Fruit fly (Drosophila melanogaster) whole organism, embryonic: ENCODE measurements around the gene CG15373.

Experiments
- Blimp-1 ChIP-seq: fragments of 200-800 bp; sonication (Bioruptor generic); optimal IDR thresholded peaks from 3 replicates; lab custom pipeline; 2018; ENCODE audit warnings: missing biosample characterization, missing genetic modification characterization, mild to moderate bottlenecking, moderate library complexity, missing genetic modification reagents
- CG10147 ChIP-seq: fragments of 200-800 bp; sonication (Bioruptor generic); optimal IDR thresholded peaks from 2 replicates; lab custom pipeline; 2019; ENCODE audit warnings: missing biosample characterization, mild to moderate bottlenecking, missing genetic modification characterization, moderate library complexity
- CG10209 ChIP-seq: fragments of 200-800 bp; sonication (Bioruptor generic); optimal IDR thresholded peaks from 3 replicates; lab custom pipeline; 2017; ENCODE audit warnings: missing biosample characterization, mild to moderate bottlenecking, missing genetic modification characterization, missing genetic modification reagents
- CG1024 ChIP-seq: fragments of 200-800 bp; sonication (Bioruptor generic); IDR thresholded peaks from 2 replicates; pipeline ENCODE4 v1.3.6; 2022; ENCODE audit warnings: missing biosample characterization, missing genetic modification characterization
- CG10543 ChIP-seq: fragments of 200-800 bp; sonication (Bioruptor generic); optimal IDR thresholded peaks from 3 replicates; lab custom pipeline; 2017; ENCODE audit warnings: missing biosample characterization, mild to moderate bottlenecking, missing genetic modification characterization, moderate library complexity
- CG11093 ChIP-seq: fragments of 200-800 bp; sonication (Bioruptor generic); IDR thresholded peaks from 3 replicates; pipeline ENCODE4 v1.3.6; 2022; ENCODE audit warnings: missing biosample characterization, missing genetic modification characterization
- CG12942 ChIP-seq: fragments of 200-800 bp; sonication (Bioruptor generic); optimal IDR thresholded peaks from 3 replicates; lab custom pipeline; 2016; ENCODE audit warnings: missing biosample characterization, missing genetic modification characterization
- CG14710 ChIP-seq: fragments of 200-800 bp; sonication (Bioruptor generic); optimal IDR thresholded peaks from 3 replicates; lab custom pipeline; 2019; ENCODE audit warnings: missing biosample characterization, mild to moderate bottlenecking, missing genetic modification characterization, moderate library complexity
- CG15479 ChIP-seq: fragments of 200-800 bp; sonication (Bioruptor generic); optimal IDR thresholded peaks from 3 replicates; lab custom pipeline; 2019; ENCODE audit warnings: missing biosample characterization, mild to moderate bottlenecking, missing genetic modification characterization, moderate library complexity
- CG15514 ChIP-seq: fragments of 200-800 bp; sonication (Bioruptor generic); optimal IDR thresholded peaks from 3 replicates; lab custom pipeline; 2017; ENCODE audit warnings: missing biosample characterization, missing genetic modification characterization, mild to moderate bottlenecking, moderate library complexity, missing genetic modification reagents
- CG17328 ChIP-seq: fragments of 200-800 bp; sonication (Bioruptor generic); IDR thresholded peaks from 2 replicates; pipeline ENCODE4 v1.3.6; 2022; ENCODE audit warnings: missing biosample characterization, missing genetic modification characterization
- CG17359 ChIP-seq: fragments of 200-800 bp; sonication (Bioruptor generic); optimal IDR thresholded peaks from 3 replicates; lab custom pipeline; 2018; ENCODE audit warnings: missing biosample characterization, mild to moderate bottlenecking, missing genetic modification characterization, moderate library complexity
- CG17568 ChIP-seq: fragments of 200-800 bp; sonication (Bioruptor generic); optimal IDR thresholded peaks from 2 replicates; lab custom pipeline; 2018; ENCODE audit warnings: missing biosample characterization, mild to moderate bottlenecking, missing genetic modification characterization, moderate library complexity
- CG17912 ChIP-seq: fragments of 200-800 bp; sonication (Bioruptor generic); optimal IDR thresholded peaks from 2 replicates; lab custom pipeline; 2018; ENCODE audit warnings: missing biosample characterization, mild to moderate bottlenecking, missing genetic modification characterization
- CG1792 ChIP-seq: fragments of 200-800 bp; sonication (Bioruptor generic); optimal IDR thresholded peaks from 2 replicates; lab custom pipeline; 2016; ENCODE audit warnings: missing biosample characterization, missing genetic modification characterization
- CG18262 ChIP-seq: fragments of 200-800 bp; optimal IDR thresholded peaks from 3 replicates; lab custom pipeline; 2019; ENCODE audit warnings: missing biosample characterization, mild to moderate bottlenecking, missing genetic modification characterization, moderate library complexity
- CG31365 ChIP-seq: fragments of 200-800 bp; sonication (Bioruptor generic); optimal IDR thresholded peaks from 2 replicates; lab custom pipeline; 2018; ENCODE audit warnings: missing biosample characterization, mild to moderate bottlenecking, missing genetic modification characterization
- CG3163 ChIP-seq: fragments of 200-800 bp; sonication (Bioruptor generic); optimal IDR thresholded peaks from 3 replicates; lab custom pipeline; 2016; ENCODE audit warnings: missing biosample characterization, missing genetic modification characterization
- CG32532 ChIP-seq: fragments of 200-800 bp; sonication (Bioruptor generic); IDR thresholded peaks from 2 replicates; pipeline ENCODE4 v1.3.6; 2022; ENCODE audit warnings: missing biosample characterization, missing genetic modification characterization
- CG3847 ChIP-seq: fragments of 200-800 bp; sonication (Bioruptor generic); IDR thresholded peaks from 2 replicates; pipeline ENCODE4 v1.3.6; 2022; ENCODE audit warnings: missing biosample characterization, missing genetic modification characterization
- CG4854 ChIP-seq: fragments of 200-800 bp; sonication (Bioruptor generic); optimal IDR thresholded peaks from 2 replicates; lab custom pipeline; 2016; ENCODE audit warnings: missing biosample characterization, missing genetic modification characterization, inconsistent platforms
- CG5180 ChIP-seq: fragments of 200-800 bp; sonication (Bioruptor generic); optimal IDR thresholded peaks from 3 replicates; lab custom pipeline; 2017; ENCODE audit warnings: missing biosample characterization, missing genetic modification characterization, mild to moderate bottlenecking, moderate library complexity, missing genetic modification reagents
- CG6272 ChIP-seq: fragments of 200-800 bp; sonication (Bioruptor generic); IDR thresholded peaks from 2 replicates; pipeline ENCODE4 v1.3.6; 2022; ENCODE audit warnings: missing biosample characterization, missing genetic modification characterization
- CG7745 ChIP-seq: fragments of 200-800 bp; sonication (Bioruptor generic); optimal IDR thresholded peaks from 2 replicates; lab custom pipeline; 2018; ENCODE audit warnings: missing biosample characterization, mild to moderate bottlenecking, missing genetic modification characterization, moderate library complexity
- CG7928 ChIP-seq: fragments of 200-800 bp; sonication (Bioruptor generic); optimal IDR thresholded peaks from 2 replicates; lab custom pipeline; 2017; ENCODE audit warnings: missing biosample characterization, mild to moderate bottlenecking, missing genetic modification characterization
- Dip3 ChIP-seq: fragments of 200-800 bp; sonication (Bioruptor generic); optimal IDR thresholded peaks from 3 replicates; lab custom pipeline; 2016; ENCODE audit warnings: missing biosample characterization, missing genetic modification characterization
- H2.0 ChIP-seq: fragments of 200-800 bp; sonication (Bioruptor generic); IDR thresholded peaks from 2 replicates; pipeline ENCODE4 v1.3.6; 2022; ENCODE audit warnings: missing biosample characterization, missing genetic modification characterization
- Hand ChIP-seq: fragments of 200-800 bp; sonication (Bioruptor generic); optimal IDR thresholded peaks from 2 replicates; lab custom pipeline; 2017; ENCODE audit warnings: mild to moderate bottlenecking, missing biosample characterization, missing genetic modification reagents, missing genetic modification characterization
- Hmr ChIP-seq: fragments of 200-800 bp; sonication (Bioruptor generic); optimal IDR thresholded peaks from 3 replicates; lab custom pipeline; 2017; ENCODE audit warnings: mild to moderate bottlenecking, missing biosample characterization, missing genetic modification reagents, missing genetic modification characterization
- Hr39 ChIP-seq: fragments of >200 bp; optimal IDR thresholded peaks from 2 replicates; lab custom pipeline; 2017
- MESR4 ChIP-seq: fragments of 200-800 bp; sonication (Bioruptor generic); optimal IDR thresholded peaks from 2 replicates; lab custom pipeline; 2018; ENCODE audit warnings: missing biosample characterization, mild to moderate bottlenecking, missing genetic modification characterization, moderate library complexity
- Ptx1 ChIP-seq: fragments of 200-800 bp; sonication (Bioruptor generic); IDR thresholded peaks from 2 replicates; pipeline ENCODE4 v1.3.6; 2022; ENCODE audit warnings: missing biosample characterization, missing genetic modification characterization
- Sin3A ChIP-seq: fragments of >200 bp; optimal IDR thresholded peaks from 2 replicates; lab custom pipeline; 2018
- amos ChIP-seq: fragments of 200-800 bp; sonication (Bioruptor generic); IDR thresholded peaks from 2 replicates; pipeline ENCODE4 v1.3.6; 2022; ENCODE audit warnings: missing biosample characterization, missing genetic modification characterization; ENCODE audit not compliant: partially characterized antibody
- chif ChIP-seq, 2 experiments: fragments of 200-800 bp; sonication (Bioruptor generic); optimal IDR thresholded peaks; 3 replicates each; lab custom pipeline; 2016; ENCODE audit warnings: missing biosample characterization in 2 of 2, missing genetic modification characterization in 2 of 2
- dpn ChIP-seq, 2 experiments: fragments of 200-800 bp; sonication (Bioruptor generic); optimal IDR thresholded peaks; 3 replicates each; lab custom pipeline; 2016; ENCODE audit warnings: missing biosample characterization in 2 of 2, missing genetic modification characterization in 2 of 2
- esg ChIP-seq: fragments of 200-800 bp; sonication (Bioruptor generic); conservative IDR thresholded peaks from 2 replicates; pipeline ENCODE4 v1.3.6; 2022; ENCODE audit warnings: missing biosample characterization, missing genetic modification characterization
- exex ChIP-seq: fragments of 200-800 bp; sonication (Bioruptor generic); optimal IDR thresholded peaks from 4 replicates; lab custom pipeline; 2018; ENCODE audit warnings: missing biosample characterization, mild to moderate bottlenecking, missing genetic modification characterization, moderate library complexity
- gro ChIP-seq: fragments of 200-800 bp; sonication (Bioruptor generic); optimal IDR thresholded peaks from 2 replicates; lab custom pipeline; 2016; ENCODE audit warnings: missing biosample characterization, missing genetic modification characterization
- hb ChIP-seq: fragments of 200-800 bp; sonication (Bioruptor generic); IDR thresholded peaks from 3 replicates; pipeline ENCODE4 v1.3.6; 2022; ENCODE audit warnings: missing biosample characterization, missing genetic modification characterization; ENCODE audit not compliant: partially characterized antibody
- hbn ChIP-seq: fragments of 200-800 bp; sonication (Bioruptor generic); IDR thresholded peaks from 2 replicates; pipeline ENCODE4 v1.3.6; 2022; ENCODE audit warnings: missing biosample characterization, missing genetic modification characterization; ENCODE audit not compliant: partially characterized antibody
- insv ChIP-seq, 2 experiments: fragments of 200-800 bp; sonication (Bioruptor generic); optimal IDR thresholded peaks; 3 replicates each; lab custom pipeline; 2016 to 2018; ENCODE audit warnings: missing biosample characterization in 2 of 2, missing genetic modification characterization in 2 of 2
- repo ChIP-seq: fragments of 200-800 bp; sonication (Bioruptor generic); optimal IDR thresholded peaks from 2 replicates; lab custom pipeline; 2016; ENCODE audit warnings: missing biosample characterization, missing genetic modification characterization
- seq ChIP-seq: fragments of 200-800 bp; sonication (Bioruptor generic); IDR thresholded peaks from 2 replicates; pipeline ENCODE4 v1.3.6; 2022; ENCODE audit warnings: missing biosample characterization, missing genetic modification characterization
- sisA ChIP-seq: fragments of 200-800 bp; sonication (Bioruptor generic); IDR thresholded peaks from 2 replicates; pipeline ENCODE4 v1.3.6; 2022; ENCODE audit warnings: missing biosample characterization, missing genetic modification characterization
- slbo ChIP-seq: fragments of 200-800 bp; sonication (Bioruptor generic); IDR thresholded peaks from 2 replicates; pipeline ENCODE4 v1.3.6; 2022; ENCODE audit warnings: missing biosample characterization, missing genetic modification characterization
- sr ChIP-seq: fragments of 200-800 bp; sonication (Bioruptor generic); IDR thresholded peaks from 3 replicates; pipeline ENCODE4 v1.3.6; 2022; ENCODE audit warnings: missing biosample characterization, missing genetic modification characterization
- tio ChIP-seq: fragments of 200-800 bp; sonication (Bioruptor generic); optimal IDR thresholded peaks from 2 replicates; lab custom pipeline; 2017; ENCODE audit warnings: missing biosample characterization, missing genetic modification characterization, inconsistent platforms
- tll ChIP-seq, 2 experiments: fragments of 200-800 bp in 1 of 2; fragments of >200 bp in 1 of 2; sonication (Bioruptor generic) in 1 of 2; optimal IDR thresholded peaks; 2 replicates each; lab custom pipeline; 2017 to 2019; ENCODE audit warnings: missing biosample characterization in 2 of 2, missing genetic modification characterization in 2 of 2, mild to moderate bottlenecking in 1 of 2, moderate library complexity in 1 of 2
- trh ChIP-seq: fragments of 200-800 bp; sonication (Bioruptor generic); optimal IDR thresholded peaks from 2 replicates; lab custom pipeline; 2016; ENCODE audit warnings: missing biosample characterization, missing genetic modification characterization
- zfh2 ChIP-seq: fragments of 200-800 bp; sonication (Bioruptor generic); optimal IDR thresholded peaks from 2 replicates; lab custom pipeline; 2016; ENCODE audit warnings: missing biosample characterization, missing genetic modification characterization

CG15373 gene

dm6 chrX:18085470-18085797 lies 41.6 kb downstream of the CG15373 start, which contains the start of gene Ada3 (continued):
- no peak for TF ChIP-seq seq (GFP tag; lab: Robert Waterston, UW)
- peak; percentile 61 for TF ChIP-seq CG1792 (GFP tag; lab: Kevin White, UChicago)
- TF ChIP-seq Dip3 (GFP tag; lab: Kevin White, UChicago): peak; percentile 83
- peak; percentile 50; the same call in 1 of the 3 replicates for TF ChIP-seq CG11093 (GFP tag; lab: Robert Waterston, UW)
- peak; percentile 76 for TF ChIP-seq slbo
- peak; percentile 37; the same call in 1 of the 2 replicates for TF ChIP-seq H2.0 (GFP tag; lab: Robert Waterston, UW)
- peak; percentile 73 for TF ChIP-seq esg (GFP tag; lab: Robert Waterston, UW)
- TF ChIP-seq CG7745 (tag; lab: Kevin White, UChicago): no peak
- peak; percentile 59 for TF ChIP-seq CG15514 (GFP tag; lab: Kevin White, UChicago)
- peak; percentile 64 to 67 for TF ChIP-seq chif (GFP tag; optimal IDR thresholded peaks at IDR 0.05; lab: Kevin White, UChicago)
- TF ChIP-seq CG1024 (GFP tag; lab: Robert Waterston, UW): no peak
- peak; percentile 48 for TF ChIP-seq gro (GFP tag; lab: Kevin White, UChicago)
- TF ChIP-seq trh: peak; percentile 17
- TF ChIP-seq exex: peak; percentile 13
- peak; percentile 55 for TF ChIP-seq Blimp-1 (GFP tag; lab: Kevin White, UChicago)
- no peak for TF ChIP-seq CG17912
- no peak for TF ChIP-seq CG31365 (tag; lab: Kevin White, UChicago)
- TF ChIP-seq zfh2: peak; percentile 75
- peak; percentile 67 for TF ChIP-seq CG17328 (GFP tag; lab: Robert Waterston, UW)
- peak; percentile 36 for TF ChIP-seq Hand
- no peak for TF ChIP-seq MESR4 (GFP tag; lab: Kevin White, UChicago)
- TF ChIP-seq CG3847 (GFP tag; lab: Robert Waterston, UW): peak; percentile 55
- peak; percentile 81 for TF ChIP-seq CG10543 (GFP tag; lab: Kevin White, UChicago)
- peak; percentile 22; the same call in 1 of the 2 replicates for TF ChIP-seq amos (GFP tag; lab: Robert Waterston, UW)
- no peak for TF ChIP-seq Hr39 (lab: Kevin White, UChicago)
- peak; percentile 52 for TF ChIP-seq CG4854 (GFP tag; lab: Kevin White, UChicago)
- TF ChIP-seq hb: no peak
- peak; percentile 70 for TF ChIP-seq CG17359 (tag; lab: Kevin White, UChicago)
- TF ChIP-seq Ptx1 (GFP tag; lab: Robert Waterston, UW): peak; percentile 75
- no peak for TF ChIP-seq CG5180 (GFP tag; lab: Kevin White, UChicago)
- peak; percentile 80 for TF ChIP-seq CG32532 (GFP tag; lab: Robert Waterston, UW)
- TF ChIP-seq Sin3A (lab: Kevin White, UChicago): peak; percentile 84
- no peak for TF ChIP-seq CG17568 (GFP tag; lab: Kevin White, UChicago)
- peak; percentile 76 to 81 for TF ChIP-seq dpn (GFP tag; optimal IDR thresholded peaks at IDR 0.05; lab: Kevin White, UChicago)
- TF ChIP-seq CG18262 (tag; lab: Kevin White, UChicago): peak; percentile 66
- no peak for TF ChIP-seq tll (GFP tag; optimal IDR thresholded peaks at IDR 0.05; lab: Kevin White, UChicago)
- TF ChIP-seq Hmr (GFP tag; lab: Kevin White, UChicago): peak; percentile 83
- TF ChIP-seq CG12942 (GFP tag; lab: Kevin White, UChicago): peak; percentile 66
- peak; percentile 21 for TF ChIP-seq CG7928 (GFP tag; lab: Kevin White, UChicago)
- no peak for TF ChIP-seq tio (GFP tag; lab: Kevin White, UChicago)
- no peak for TF ChIP-seq hbn (GFP tag; lab: Robert Waterston, UW)
- TF ChIP-seq CG6272 (GFP tag; lab: Robert Waterston, UW): peak; percentile 42
- TF ChIP-seq CG3163: peak; percentile 19
- TF ChIP-seq repo (GFP tag; lab: Kevin White, UChicago): peak; percentile 27
- peak in 1 of 2 experiments; percentile 29 for TF ChIP-seq insv (GFP tag; optimal IDR thresholded peaks at IDR 0.05; lab: Kevin White, UChicago)
- TF ChIP-seq sr (GFP tag; lab: Robert Waterston, UW): no peak
- TF ChIP-seq CG10209 (GFP tag; lab: Kevin White, UChicago): peak; percentile 75
- TF ChIP-seq CG15479: no peak
- TF ChIP-seq sisA: peak; percentile 67
- peak; percentile 74 for TF ChIP-seq CG14710
- TF ChIP-seq CG10147: peak; percentile 31
